Fruit fly (Drosophila melanogaster) whole organism, prepupa: Measurements from ENCODE around the gene jhamt.

Experiments used
- Blimp-1 ChIP-seq: fragments of 200-800 bp; sonication (Bioruptor generic); optimal IDR thresholded peaks from 3 replicates; lab custom pipeline; 2017; ENCODE audit warnings: missing biosample characterization, missing genetic modification characterization, mild to moderate bottlenecking, moderate library complexity, missing genetic modification reagents
- CG10669 ChIP-seq: fragments of 200-800 bp; sonication (Bioruptor generic); optimal IDR thresholded peaks from 3 replicates; lab custom pipeline; 2018; ENCODE audit warnings: missing biosample characterization, mild to moderate bottlenecking, missing genetic modification characterization, moderate library complexity
- CG11294 ChIP-seq: fragments of 200-800 bp; sonication (Bioruptor generic); IDR thresholded peaks from 2 replicates; pipeline ENCODE4 v1.3.6; 2022; ENCODE audit warnings: missing biosample characterization, missing genetic modification characterization
- CG11762 ChIP-seq: fragments of 200-800 bp; sonication (Bioruptor generic); optimal IDR thresholded peaks from 3 replicates; lab custom pipeline; 2016; ENCODE audit warnings: missing biosample characterization, missing genetic modification characterization; ENCODE audit not compliant: insufficient read depth
- CG15336 ChIP-seq: fragments of 200-800 bp; sonication (Bioruptor generic); IDR thresholded peaks from 2 replicates; pipeline ENCODE4 v1.3.6; 2022; ENCODE audit warnings: missing biosample characterization, missing genetic modification characterization
- CG1621 ChIP-seq: fragments of 200-800 bp; sonication (Bioruptor generic); optimal IDR thresholded peaks from 3 replicates; lab custom pipeline; 2018; ENCODE audit warnings: missing biosample characterization, mild to moderate bottlenecking, missing genetic modification characterization
- CG16779 ChIP-seq: fragments of 200-800 bp; sonication (Bioruptor generic); optimal IDR thresholded peaks from 3 replicates; lab custom pipeline; 2017; ENCODE audit warnings: missing biosample characterization, mild to moderate bottlenecking, missing genetic modification characterization
- CG3032 ChIP-seq: fragments of 200-800 bp; optimal IDR thresholded peaks from 2 replicates; lab custom pipeline; 2019; ENCODE audit warnings: missing biosample characterization, mild to moderate bottlenecking, missing genetic modification characterization, moderate library complexity
- CG31627 ChIP-seq: fragments of 200-800 bp; sonication (Bioruptor generic); optimal IDR thresholded peaks from 3 replicates; lab custom pipeline; 2016; ENCODE audit warnings: missing biosample characterization, missing genetic modification characterization
- CG32006 ChIP-seq: fragments of 200-800 bp; sonication (Bioruptor generic); optimal IDR thresholded peaks from 3 replicates; lab custom pipeline; 2017; ENCODE audit warnings: missing biosample characterization, mild to moderate bottlenecking, missing genetic modification characterization
- CG34406 ChIP-seq: fragments of 200-800 bp; sonication (Bioruptor generic); optimal IDR thresholded peaks from 3 replicates; lab custom pipeline; 2016; ENCODE audit warnings: missing biosample characterization, missing genetic modification characterization
- CG3919 ChIP-seq: fragments of 200-800 bp; sonication (Bioruptor generic); optimal IDR thresholded peaks from 3 replicates; lab custom pipeline; 2016; ENCODE audit warnings: missing biosample characterization, missing genetic modification characterization
- CG6163 ChIP-seq: fragments of 200-800 bp; sonication (Bioruptor generic); IDR thresholded peaks from 3 replicates; pipeline ENCODE4 v1.3.6; 2022; ENCODE audit warnings: missing biosample characterization, missing genetic modification characterization
- CG6276 ChIP-seq: fragments of 200-800 bp; sonication (Bioruptor generic); optimal IDR thresholded peaks from 2 replicates; lab custom pipeline; 2017; ENCODE audit warnings: missing biosample characterization, mild to moderate bottlenecking, missing genetic modification characterization
- CG6792 ChIP-seq: fragments of 200-800 bp; sonication (Bioruptor generic); optimal IDR thresholded peaks from 3 replicates; lab custom pipeline; 2016; ENCODE audit warnings: missing biosample characterization, missing genetic modification characterization
- CG6808 ChIP-seq: fragments of 200-800 bp; sonication (Bioruptor generic); optimal IDR thresholded peaks from 3 replicates; lab custom pipeline; 2017; ENCODE audit warnings: missing biosample characterization, missing genetic modification characterization, mild to moderate bottlenecking, moderate library complexity, missing genetic modification reagents
- CG6854 ChIP-seq: fragments of 200-800 bp; sonication (Bioruptor generic); optimal IDR thresholded peaks from 2 replicates; lab custom pipeline; 2017; ENCODE audit warnings: missing biosample characterization, mild to moderate bottlenecking, missing genetic modification characterization
- CG7368 ChIP-seq: fragments of 200-800 bp; sonication (Bioruptor generic); optimal IDR thresholded peaks from 3 replicates; lab custom pipeline; 2016; ENCODE audit warnings: missing biosample characterization, missing genetic modification characterization
- CG8119 ChIP-seq: fragments of 200-800 bp; sonication (Bioruptor generic); IDR thresholded peaks from 3 replicates; pipeline ENCODE4 v1.3.6; 2022; ENCODE audit warnings: missing biosample characterization, missing genetic modification characterization
- CG8319 ChIP-seq: fragments of 200-800 bp; sonication (Bioruptor generic); optimal IDR thresholded peaks from 3 replicates; lab custom pipeline; 2016; ENCODE audit warnings: missing biosample characterization, missing genetic modification characterization
- CG8632 ChIP-seq: fragments of 200-800 bp; sonication (Bioruptor generic); optimal IDR thresholded peaks from 3 replicates; lab custom pipeline; 2016; ENCODE audit warnings: missing biosample characterization, missing genetic modification characterization
- CG9139 ChIP-seq: fragments of 200-800 bp; sonication (Bioruptor generic); optimal IDR thresholded peaks from 3 replicates; lab custom pipeline; 2017; ENCODE audit warnings: missing biosample characterization, mild to moderate bottlenecking, missing genetic modification characterization
- Eip75B ChIP-seq: fragments of 200-800 bp; sonication (Bioruptor generic); optimal IDR thresholded peaks from 3 replicates; lab custom pipeline; 2016; ENCODE audit warnings: missing biosample characterization, missing genetic modification characterization
- Eip78C ChIP-seq: fragments of 200-800 bp; sonication (Bioruptor generic); peaks from one replicate; lab custom pipeline; 2016; ENCODE audit warnings: missing biosample characterization, missing genetic modification characterization
- Eip93F ChIP-seq: fragments of 200-800 bp; sonication (Bioruptor generic); optimal IDR thresholded peaks from 2 replicates; lab custom pipeline; 2016; ENCODE audit warnings: missing biosample characterization, mild to moderate bottlenecking, missing genetic modification characterization
- Ets21C ChIP-seq: fragments of 200-800 bp; sonication (Bioruptor generic); optimal IDR thresholded peaks from 3 replicates; lab custom pipeline; 2016; ENCODE audit warnings: missing biosample characterization, missing genetic modification characterization
- Ets96B ChIP-seq: fragments of 200-800 bp; optimal IDR thresholded peaks from 2 replicates; lab custom pipeline; 2019; ENCODE audit warnings: missing biosample characterization, mild to moderate bottlenecking, missing genetic modification characterization, moderate library complexity
- Gug ChIP-seq: fragments of 200-800 bp; sonication (Bioruptor generic); IDR thresholded peaks from 2 replicates; pipeline ENCODE4 v1.3.6; 2022; ENCODE audit warnings: missing biosample characterization, missing genetic modification characterization
- Hr39 ChIP-seq: fragments of 200-800 bp; sonication (Bioruptor generic); optimal IDR thresholded peaks from 2 replicates; lab custom pipeline; 2016; ENCODE audit warnings: missing biosample characterization, missing genetic modification characterization
- Hr4 ChIP-seq: fragments of 200-800 bp; sonication (Bioruptor generic); optimal IDR thresholded peaks from 3 replicates; lab custom pipeline; 2016; ENCODE audit warnings: missing biosample characterization, missing genetic modification characterization
- Lpt ChIP-seq: fragments of 200-800 bp; sonication (Bioruptor generic); optimal IDR thresholded peaks from 3 replicates; lab custom pipeline; 2016; ENCODE audit warnings: missing biosample characterization, missing genetic modification characterization
- Met ChIP-seq: fragments of 200-800 bp; sonication (Bioruptor generic); optimal IDR thresholded peaks from 3 replicates; lab custom pipeline; 2016; ENCODE audit warnings: missing biosample characterization, missing genetic modification characterization
- Sox102F ChIP-seq: fragments of 200-800 bp; sonication (Bioruptor generic); optimal IDR thresholded peaks from 2 replicates; lab custom pipeline; 2016; ENCODE audit warnings: missing biosample characterization, mild to moderate bottlenecking, missing genetic modification characterization
- Sox14 ChIP-seq: fragments of 200-800 bp; sonication (Bioruptor generic); optimal IDR thresholded peaks from 3 replicates; lab custom pipeline; 2016; ENCODE audit warnings: missing biosample characterization, missing genetic modification characterization
- achi ChIP-seq: fragments of 200-800 bp; sonication (Bioruptor generic); optimal IDR thresholded peaks from 3 replicates; lab custom pipeline; 2016; ENCODE audit warnings: missing biosample characterization, missing genetic modification characterization
- acj6 ChIP-seq: fragments of 200-800 bp; sonication (Bioruptor generic); optimal IDR thresholded peaks from 3 replicates; lab custom pipeline; 2016; ENCODE audit warnings: missing biosample characterization, missing genetic modification characterization
- cyc ChIP-seq: fragments of 200-800 bp; sonication (Bioruptor generic); optimal IDR thresholded peaks from 3 replicates; lab custom pipeline; 2016; ENCODE audit warnings: missing biosample characterization, missing genetic modification characterization
- dac ChIP-seq: fragments of 200-800 bp; sonication (Bioruptor generic); optimal IDR thresholded peaks from 2 replicates; lab custom pipeline; 2017; ENCODE audit warnings: missing biosample characterization, mild to moderate bottlenecking, missing genetic modification characterization
- dsx ChIP-seq: fragments of 200-800 bp; optimal IDR thresholded peaks from 3 replicates; lab custom pipeline; 2019; ENCODE audit warnings: missing biosample characterization, mild to moderate bottlenecking, missing genetic modification characterization, moderate library complexity; ENCODE audit not compliant: poor library complexity, severe bottlenecking
- esn ChIP-seq: fragments of 200-800 bp; sonication (Bioruptor generic); optimal IDR thresholded peaks from 2 replicates; lab custom pipeline; 2016; ENCODE audit warnings: missing biosample characterization, mild to moderate bottlenecking, missing genetic modification characterization, moderate library complexity
- fd59A ChIP-seq: fragments of 200-800 bp; sonication (Bioruptor generic); optimal IDR thresholded peaks from 2 replicates; lab custom pipeline; 2017; ENCODE audit warnings: missing biosample characterization, mild to moderate bottlenecking, missing genetic modification characterization, missing genetic modification reagents
- fkh ChIP-seq: fragments of 200-800 bp; sonication (Bioruptor generic); optimal IDR thresholded peaks from 3 replicates; lab custom pipeline; 2017; ENCODE audit warnings: missing biosample characterization, mild to moderate bottlenecking, missing genetic modification characterization, moderate library complexity
- net ChIP-seq: fragments of 200-800 bp; sonication (Bioruptor generic); optimal IDR thresholded peaks from 3 replicates; lab custom pipeline; 2016; ENCODE audit warnings: missing biosample characterization, missing genetic modification characterization
- pdm3 ChIP-seq: fragments of 200-800 bp; sonication (Bioruptor generic); optimal IDR thresholded peaks from 3 replicates; lab custom pipeline; 2016; ENCODE audit warnings: missing biosample characterization, missing genetic modification characterization
- salr ChIP-seq, 2 experiments: fragments of 200-800 bp; sonication (Bioruptor generic); optimal IDR thresholded peaks; 3 replicates each; lab custom pipeline; 2016 to 2018; ENCODE audit warnings: missing biosample characterization in 2 of 2, missing genetic modification characterization in 2 of 2, mild to moderate bottlenecking in 1 of 2
- spab ChIP-seq: fragments of 200-800 bp; sonication (Bioruptor generic); optimal IDR thresholded peaks from 2 replicates; lab custom pipeline; 2017; ENCODE audit warnings: missing biosample characterization, mild to moderate bottlenecking, missing genetic modification characterization, missing genetic modification reagents
- ss ChIP-seq, 2 experiments: fragments of 200-800 bp; sonication (Bioruptor generic); optimal IDR thresholded peaks; 2 replicates in 1 of 2; 3 replicates in 1 of 2; lab custom pipeline; 2017 to 2018; ENCODE audit warnings: mild to moderate bottlenecking in 2 of 2, missing biosample characterization in 2 of 2, missing genetic modification characterization in 2 of 2, moderate library complexity in 1 of 2
- svp ChIP-seq: fragments of 200-800 bp; sonication (Bioruptor generic); peaks from one replicate; lab custom pipeline; 2016; ENCODE audit warnings: missing biosample characterization, missing genetic modification characterization
- topi ChIP-seq: fragments of 200-800 bp; sonication (Bioruptor generic); optimal IDR thresholded peaks from 3 replicates; lab custom pipeline; 2016; ENCODE audit warnings: missing biosample characterization, missing genetic modification characterization

Gene jhamt

DNA sequence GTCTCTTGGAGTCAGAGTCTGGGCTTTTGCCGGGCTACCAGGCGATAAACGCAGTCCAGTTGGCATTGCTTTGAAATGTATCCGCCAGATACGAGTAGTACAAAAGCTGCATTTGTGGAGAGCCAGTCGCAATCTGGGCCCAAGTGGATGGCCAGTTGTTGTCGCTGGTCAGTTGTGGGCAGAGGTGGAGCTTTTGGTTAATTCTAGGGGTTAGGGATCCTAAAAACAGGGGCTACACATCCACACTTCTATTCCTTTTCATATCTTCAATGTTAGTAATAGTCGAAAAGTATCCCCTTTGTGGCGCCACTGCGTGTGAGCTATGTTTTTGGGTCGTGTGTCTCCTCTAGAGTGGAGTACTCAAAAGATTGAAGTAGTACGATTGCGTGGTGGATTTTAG, 36.8 kb downstream of the jhamt start (continued):
- TF ChIP-seq topi (GFP tag; lab: Kevin White, UChicago) (no peak), CG8319 (no peak), CG11762 (GFP tag; lab: Kevin White, UChicago) (no peak), CG6163 (GFP tag; lab: Robert Waterston, UW) (peak; percentile 79)

dm6 chr2L:16406523-16406922, 40.8 kb downstream of the jhamt start:
- TF ChIP-seq CG8319 (no peak), CG34406 (GFP tag; lab: Kevin White, UChicago) (peak; percentile 61), Hr39 (GFP tag; lab: Kevin White, UChicago) (peak; percentile 45), Eip78C (peak; percentile 92), CG10669 (peak; percentile 48), CG31627 (GFP tag; lab: Kevin White, UChicago) (peak; percentile 47), esn (peak; percentile 71), dac (GFP tag; lab: Kevin White, UChicago) (peak; percentile 6), cyc (peak; percentile 44), CG6792 (GFP tag; lab: Kevin White, UChicago) (peak; percentile 63), Sox14 (GFP tag; lab: Kevin White, UChicago) (peak; percentile 27), CG15336 (GFP tag; lab: Robert Waterston, UW) (peak; percentile 27; the same call in 1 of the 2 replicates), Sox102F (GFP tag; lab: Kevin White, UChicago) (peak; percentile 70), net (GFP tag; lab: Kevin White, UChicago) (peak; percentile 33), Ets96B (tag; lab: Kevin White, UChicago) (peak; percentile 73), svp (peak; percentile 84), CG16779 (no peak), Gug (no peak), CG6276 (GFP tag; lab: Kevin White, UChicago) (no peak), CG7368 (no peak), CG8119 (GFP tag; lab: Robert Waterston, UW) (no peak), CG3919 (peak; percentile 62), Ets21C (GFP tag; lab: Kevin White, UChicago) (no peak), CG6854 (GFP tag; lab: Kevin White, UChicago) (no peak), CG32006 (GFP tag; lab: Kevin White, UChicago) (peak; percentile 42), Eip75B (peak; percentile 58), salr (GFP tag; optimal IDR thresholded peaks at IDR 0.05; lab: Kevin White, UChicago) (no peak), CG6808 (GFP tag; lab: Kevin White, UChicago) (peak; percentile 64), pdm3 (GFP tag; lab: Kevin White, UChicago) (peak; percentile 51), CG9139 (GFP tag; lab: Kevin White, UChicago) (peak; percentile 50), Blimp-1 (GFP tag; lab: Kevin White, UChicago) (no peak), Met (GFP tag; lab: Kevin White, UChicago) (peak; percentile 64), fd59A (peak; percentile 49), Lpt (no peak), CG3032 (peak; percentile 60), Hr4 (GFP tag; lab: Kevin White, UChicago) (no peak), CG1621 (peak; percentile 39), spab (GFP tag; lab: Kevin White, UChicago) (peak; percentile 58), CG11762 (GFP tag; lab: Kevin White, UChicago) (peak; percentile 46), CG11294 (GFP tag; lab: Robert Waterston, UW) (no peak), dsx (GFP tag; lab: Kevin White, UChicago) (peak; percentile 61), acj6 (GFP tag; lab: Kevin White, UChicago) (peak; percentile 66), fkh (GFP tag; lab: Kevin White, UChicago) (no peak), achi (peak; percentile 59), CG8632 (GFP tag; lab: Kevin White, UChicago) (peak; percentile 74), CG6163 (GFP tag; lab: Robert Waterston, UW) (0 out of 3 replicates have a peak, but pooled peaks have one; percentile 28), Eip93F (no peak), ss (GFP tag; optimal IDR thresholded peaks at IDR 0.05; lab: Kevin White, UChicago) (peak; percentile 36 to 68)
